Fruit fly (Drosophila melanogaster): ENCODE results near the gene Osi3.

DNA sequence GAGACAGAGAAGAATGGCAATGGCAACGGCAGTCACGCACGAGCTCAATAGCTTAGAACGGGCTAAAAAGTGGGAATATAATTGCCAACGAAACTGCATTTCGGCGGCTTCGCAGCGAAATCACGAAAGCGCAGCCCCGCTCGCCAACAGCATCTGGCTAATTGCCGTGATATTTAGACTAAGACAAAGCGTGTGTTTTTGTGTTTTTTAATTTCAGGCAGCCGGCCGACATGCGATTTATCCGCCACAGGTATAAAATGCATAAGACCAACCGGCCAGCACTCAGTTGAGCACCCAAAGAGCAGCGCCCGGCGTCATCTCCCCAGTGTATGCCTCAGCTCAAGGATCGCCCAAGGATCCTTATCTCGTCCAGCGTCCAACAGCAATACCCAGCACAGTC lies 39.2 kb downstream of the Osi3 start, which contains the start of gene Osi8:
- no peak for TF ChIP-seq ken (GFP tag; IDR thresholded peaks at IDR 0.05)
- TF ChIP-seq CG15269 (tag; optimal IDR thresholded peaks at IDR 0.05): no peak

Data from whole organism, embryonic.